Worm (Caenorhabditis elegans): ENCODE results near the gene Y116A8B.1.

ce11 chrIV:17183032-17183608 lies 33.0 kb upstream of the Y116A8B.1 start:
- TF ChIP-seq ama-1 (optimal IDR thresholded peaks at IDR 0.05): no peak
- no peak for TF ChIP-seq hmbx-1 (tag; optimal IDR thresholded peaks at IDR 0.05)
- TF ChIP-seq ceh-13 (GFP tag; optimal IDR thresholded peaks at IDR 0.05): no peak

All from whole organism, early embryonic.